Fruit fly (Drosophila melanogaster): ENCODE measurements around the gene p130CAS.

The p130CAS gene

DNA sequence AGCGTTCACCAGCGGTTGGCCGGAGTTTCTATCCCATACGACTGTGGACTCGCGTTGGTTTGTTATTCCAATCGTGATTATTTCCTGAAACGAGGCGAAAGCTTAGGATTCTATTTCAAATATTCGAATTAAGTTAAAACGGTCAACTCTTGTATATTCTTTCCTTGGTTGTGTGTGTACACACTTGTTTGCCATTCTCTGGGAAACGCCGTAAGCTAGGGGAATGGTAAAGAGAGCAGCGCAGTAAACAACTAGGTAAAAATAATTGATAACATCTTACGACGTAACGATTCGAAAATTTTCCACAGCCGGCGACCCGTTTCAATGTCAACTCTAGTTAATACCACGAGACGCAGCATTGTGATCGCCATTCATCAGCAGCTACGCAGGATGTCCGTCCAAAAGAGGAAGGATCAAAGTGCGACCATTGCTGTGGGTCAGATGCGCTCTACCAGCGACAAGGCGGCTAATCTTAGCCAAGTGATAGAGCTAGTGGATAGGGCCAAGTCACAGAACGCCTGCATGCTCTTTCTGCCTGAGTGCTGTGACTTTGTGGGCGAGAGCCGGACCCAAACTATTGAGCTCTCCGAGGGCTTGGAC, 51.0 kb downstream of the p130CAS start, which contains the start of gene NitFhit (continued):
- no peak for TF ChIP-seq lov (optimal IDR thresholded peaks at IDR 0.05)
- no peak for TF ChIP-seq lov (GFP tag; IDR thresholded peaks at IDR 0.05)
- no peak for TF ChIP-seq CG17359 (tag; optimal IDR thresholded peaks at IDR 0.05)
- TF ChIP-seq CG4820 (GFP tag; optimal IDR thresholded peaks at IDR 0.05): peak; percentile 87
- TF ChIP-seq Dp (GFP tag; optimal IDR thresholded peaks at IDR 0.05): peak; percentile 56
- peak; percentile 65 for TF ChIP-seq pzg (GFP tag; optimal IDR thresholded peaks at IDR 0.05)
- TF ChIP-seq CG16813 (GFP tag; IDR thresholded peaks at IDR 0.05; ENCODE audit: partially characterized antibody): no peak
- TF ChIP-seq CG7745 (tag; optimal IDR thresholded peaks at IDR 0.05): no peak
- TF ChIP-seq BEAF-32 (GFP tag; optimal IDR thresholded peaks at IDR 0.05): peak; percentile 6
- peak; percentile 52 for TF ChIP-seq nom (GFP tag; optimal IDR thresholded peaks at IDR 0.05)
- no peak for TF ChIP-seq onecut (GFP tag; IDR thresholded peaks at IDR 0.05)
- peak; percentile 13 for TF ChIP-seq Ets97D (GFP tag; optimal IDR thresholded peaks at IDR 0.05)
- TF ChIP-seq Neu2 (GFP tag; optimal IDR thresholded peaks at IDR 0.05; ENCODE audit: borderline replicate concordance): no peak
- TF ChIP-seq Jarid2 (GFP tag; optimal IDR thresholded peaks at IDR 0.05): no peak
- TF ChIP-seq slbo (GFP tag; IDR thresholded peaks at IDR 0.05): 0 out of 2 replicates have a peak, but pooled peaks have one; percentile 4
- no peak for TF ChIP-seq CG9797 (GFP tag; optimal IDR thresholded peaks at IDR 0.05)
- TF ChIP-seq lbe (GFP tag; optimal IDR thresholded peaks at IDR 0.05): no peak
- TF ChIP-seq CG9817 (tag; optimal IDR thresholded peaks at IDR 0.05): no peak
- peak; percentile 36 for TF ChIP-seq sug (tag; optimal IDR thresholded peaks at IDR 0.05)
- no peak for TF ChIP-seq sima (GFP tag; optimal IDR thresholded peaks at IDR 0.05)
- TF ChIP-seq CG11085 (GFP tag; IDR thresholded peaks at IDR 0.05): no peak
- peak; percentile 8 for TF ChIP-seq CG10543 (GFP tag; optimal IDR thresholded peaks at IDR 0.05)
- TF ChIP-seq gro (GFP tag; optimal IDR thresholded peaks at IDR 0.05): no peak
- no peak for TF ChIP-seq zen (tag; optimal IDR thresholded peaks at IDR 0.05)
- peak; percentile 75 for TF ChIP-seq CG1603 (tag; optimal IDR thresholded peaks at IDR 0.05)
- TF ChIP-seq YL-1 (GFP tag; optimal IDR thresholded peaks at IDR 0.05): peak; percentile 66
- no peak for TF ChIP-seq HLH54F (GFP tag; optimal IDR thresholded peaks at IDR 0.05)
- no peak for TF ChIP-seq hb (GFP tag; IDR thresholded peaks at IDR 0.05; ENCODE audit: partially characterized antibody)
- no peak for TF ChIP-seq CG7556 (GFP tag; optimal IDR thresholded peaks at IDR 0.05)
- no peak for TF ChIP-seq CG17568 (GFP tag; optimal IDR thresholded peaks at IDR 0.05)
- TF ChIP-seq Drgx (GFP tag; IDR thresholded peaks at IDR 0.05): no peak
- TF ChIP-seq dan (GFP tag; IDR thresholded peaks at IDR 0.05): no peak
- TF ChIP-seq Atf3 (GFP tag; optimal IDR thresholded peaks at IDR 0.05): no peak
- no peak for TF ChIP-seq cato (GFP tag; optimal IDR thresholded peaks at IDR 0.05; ENCODE audit: borderline replicate concordance)
- no peak for TF ChIP-seq Usf (GFP tag; optimal IDR thresholded peaks at IDR 0.05)
- TF ChIP-seq CG1233 (GFP tag; optimal IDR thresholded peaks at IDR 0.05): no peak
- no peak for TF ChIP-seq CG6791 (GFP tag; IDR thresholded peaks at IDR 0.05; ENCODE audit: partially characterized antibody)
- TF ChIP-seq CG15514 (GFP tag; optimal IDR thresholded peaks at IDR 0.05): peak; percentile 7
- peak; percentile 46 for TF ChIP-seq MESR4 (GFP tag; optimal IDR thresholded peaks at IDR 0.05)
- peak; percentile 96 for TF ChIP-seq CG9437 (GFP tag; optimal IDR thresholded peaks at IDR 0.05)
- no peak for TF ChIP-seq CG6254 (GFP tag; optimal IDR thresholded peaks at IDR 0.05)
- no peak for TF ChIP-seq jigr1 (GFP tag; IDR thresholded peaks at IDR 0.05)
- no peak for TF ChIP-seq Asciz (GFP tag; optimal IDR thresholded peaks at IDR 0.05)
- no peak for TF ChIP-seq CG6813 (GFP tag; optimal IDR thresholded peaks at IDR 0.05)
- TF ChIP-seq CG2120 (GFP tag; optimal IDR thresholded peaks at IDR 0.05): peak; percentile 15
- TF ChIP-seq sob (GFP tag; IDR thresholded peaks at IDR 0.05): no peak
- TF ChIP-seq E2f2 (GFP tag; IDR thresholded peaks at IDR 0.05): peak; percentile 54
- peak; percentile 5 for TF ChIP-seq CHES-1-like (GFP tag; optimal IDR thresholded peaks at IDR 0.05)
- no peak for TF ChIP-seq zf30C (GFP tag; optimal IDR thresholded peaks at IDR 0.05)

Data from whole organism, embryonic.